Worm (Caenorhabditis elegans) whole organism, L2 larva: Measurements from ENCODE around the gene twk-7.

Source experiments
- C34F6.9 ChIP-seq: fragments of 150-350 bp; optimal IDR thresholded peaks from 2 replicates; lab custom pipeline; 2014; ENCODE audit warnings: missing biosample characterization, missing genetic modification characterization
- F13H6.1 ChIP-seq: sonication (generic microtip); optimal IDR thresholded peaks from 2 replicates; lab custom pipeline; 2016; ENCODE audit warnings: missing genetic modification characterization, missing compliant biosample characterization
- R02D3.7 ChIP-seq: fragments of 150-350 bp; optimal IDR thresholded peaks from 2 replicates; lab custom pipeline; 2014; ENCODE audit warnings: missing biosample characterization, missing genetic modification characterization
- alr-1 ChIP-seq: fragments of 150-350 bp; optimal IDR thresholded peaks from 2 replicates; lab custom pipeline; 2014; ENCODE audit warnings: missing biosample characterization, missing genetic modification characterization
- ama-1 ChIP-seq: fragments of 150-350 bp; optimal IDR thresholded peaks from 2 replicates; lab custom pipeline; 2018; ENCODE audit warnings: inconsistent platforms
- ceh-16 ChIP-seq: fragments of 150-350 bp; optimal IDR thresholded peaks from 2 replicates; lab custom pipeline; 2014; ENCODE audit warnings: missing biosample characterization, missing genetic modification characterization
- crh-2 ChIP-seq: sonication (generic microtip); optimal IDR thresholded peaks from 2 replicates; lab custom pipeline; 2017; ENCODE audit warnings: missing biosample characterization, missing genetic modification characterization
- dmd-4 ChIP-seq: sonication (generic microtip); optimal IDR thresholded peaks from 2 replicates; lab custom pipeline; 2017; ENCODE audit warnings: missing biosample characterization, missing genetic modification characterization
- egl-27 ChIP-seq: sonication (generic microtip); optimal IDR thresholded peaks from 3 replicates; lab custom pipeline; 2017; ENCODE audit warnings: missing biosample characterization, missing genetic modification reagents, missing genetic modification characterization
- fos-1 ChIP-seq: fragments of 150-350 bp; optimal IDR thresholded peaks from 2 replicates; lab custom pipeline; 2014; ENCODE audit warnings: missing biosample characterization, missing genetic modification characterization
- gmeb-1 ChIP-seq: fragments of 150-350 bp; optimal IDR thresholded peaks from 2 replicates; lab custom pipeline; 2014; ENCODE audit warnings: missing biosample characterization, missing genetic modification characterization
- lin-11 ChIP-seq: fragments of 150-350 bp; sonication (generic microtip); optimal IDR thresholded peaks from 2 replicates; lab custom pipeline; 2014; ENCODE audit warnings: missing biosample characterization, missing genetic modification characterization, inconsistent platforms, mixed read lengths
- lin-13 ChIP-seq: fragments of 150-350 bp; optimal IDR thresholded peaks from 2 replicates; lab custom pipeline; 2014; ENCODE audit warnings: missing biosample characterization, missing genetic modification reagents, missing genetic modification characterization
- lin-39 ChIP-seq: fragments of 150-350 bp; optimal IDR thresholded peaks from 2 replicates; lab custom pipeline; 2014; ENCODE audit warnings: missing biosample characterization, missing genetic modification reagents, missing genetic modification characterization
- mdl-1 ChIP-seq, 2 experiments: fragments of 150-350 bp in 1 of 2; sonication (generic microtip) in 1 of 2; optimal IDR thresholded peaks; 2 replicates each; lab custom pipeline; 2017; ENCODE audit warnings: missing biosample characterization in 2 of 2, missing genetic modification characterization in 2 of 2
- nhr-10 ChIP-seq: sonication (generic microtip); optimal IDR thresholded peaks from 2 replicates; lab custom pipeline; 2017; ENCODE audit warnings: missing biosample characterization, missing genetic modification characterization
- nhr-11 ChIP-seq: fragments of 150-350 bp; optimal IDR thresholded peaks from 2 replicates; lab custom pipeline; 2014; ENCODE audit warnings: missing biosample characterization, missing genetic modification characterization
- nhr-12 ChIP-seq: fragments of 150-350 bp; optimal IDR thresholded peaks from 2 replicates; lab custom pipeline; 2014; ENCODE audit warnings: missing biosample characterization, missing genetic modification characterization
- nhr-129 ChIP-seq: fragments of 150-350 bp; optimal IDR thresholded peaks from 2 replicates; lab custom pipeline; 2014; ENCODE audit warnings: missing biosample characterization, missing genetic modification characterization
- nhr-21 ChIP-seq: fragments of 150-350 bp; optimal IDR thresholded peaks from 2 replicates; lab custom pipeline; 2014; ENCODE audit warnings: missing biosample characterization, missing genetic modification characterization
- nhr-23 ChIP-seq: fragments of 150-350 bp; optimal IDR thresholded peaks from 2 replicates; lab custom pipeline; 2014; ENCODE audit warnings: missing biosample characterization, missing genetic modification reagents, missing genetic modification characterization
- nhr-6 ChIP-seq: fragments of 150-350 bp; optimal IDR thresholded peaks from 2 replicates; lab custom pipeline; 2014; ENCODE audit warnings: missing biosample characterization, missing genetic modification characterization
- peb-1 ChIP-seq: fragments of 150-350 bp; optimal IDR thresholded peaks from 2 replicates; lab custom pipeline; 2014; ENCODE audit warnings: missing biosample characterization, missing genetic modification characterization
- skn-1 ChIP-seq: sonication (generic microtip); optimal IDR thresholded peaks from 2 replicates; lab custom pipeline; 2017; ENCODE audit warnings: missing biosample characterization, missing genetic modification characterization
- sma-3 ChIP-seq: sonication (generic microtip); optimal IDR thresholded peaks from 2 replicates; lab custom pipeline; 2016; ENCODE audit warnings: missing genetic modification reagents, missing genetic modification characterization, missing compliant biosample characterization
- sma-9 ChIP-seq, 2 experiments: fragments of 150-350 bp in 1 of 2; sonication (generic microtip) in 1 of 2; optimal IDR thresholded peaks; 2 replicates each; lab custom pipeline; 2014 to 2016; ENCODE audit warnings: missing genetic modification characterization in 2 of 2, mild to moderate bottlenecking in 1 of 2, missing biosample characterization in 1 of 2, missing compliant biosample characterization in 1 of 2, missing genetic modification reagents in 1 of 2, moderate library complexity in 1 of 2
- snpc-4 ChIP-seq: fragments of 150-350 bp; optimal IDR thresholded peaks from 2 replicates; lab custom pipeline; 2014; ENCODE audit warnings: missing biosample characterization, missing genetic modification characterization
- unc-39 ChIP-seq: fragments of 150-350 bp; optimal IDR thresholded peaks from 2 replicates; lab custom pipeline; 2014; ENCODE audit warnings: missing biosample characterization, missing genetic modification characterization
- unc-62 ChIP-seq: fragments of 150-350 bp; optimal IDR thresholded peaks from 2 replicates; lab custom pipeline; 2014; ENCODE audit warnings: missing biosample characterization, missing genetic modification reagents, missing genetic modification characterization
- ztf-11 ChIP-seq: sonication (generic microtip); optimal IDR thresholded peaks from 2 replicates; lab custom pipeline; 2017; ENCODE audit warnings: missing biosample characterization, missing genetic modification characterization

The twk-7 gene

ce11 chrIII:8597770-8598169 lies 45.8 kb downstream of the twk-7 start, which contains the start of gene ztf-30:
TSS of gene ztf-30 (minus strand) at chrIII:8597870.
- TF ChIP-seq nhr-6 (tag; lab: Kevin White, UChicago) (no peak), snpc-4 (tag; lab: Kevin White, UChicago) (no peak), egl-27 (tag; lab: Kevin White, UChicago) (no peak), skn-1 (tag; lab: Kevin White, UChicago) (no peak), peb-1 (tag; lab: Kevin White, UChicago) (no peak), fos-1 (tag; lab: Kevin White, UChicago) (no peak)

DNA sequence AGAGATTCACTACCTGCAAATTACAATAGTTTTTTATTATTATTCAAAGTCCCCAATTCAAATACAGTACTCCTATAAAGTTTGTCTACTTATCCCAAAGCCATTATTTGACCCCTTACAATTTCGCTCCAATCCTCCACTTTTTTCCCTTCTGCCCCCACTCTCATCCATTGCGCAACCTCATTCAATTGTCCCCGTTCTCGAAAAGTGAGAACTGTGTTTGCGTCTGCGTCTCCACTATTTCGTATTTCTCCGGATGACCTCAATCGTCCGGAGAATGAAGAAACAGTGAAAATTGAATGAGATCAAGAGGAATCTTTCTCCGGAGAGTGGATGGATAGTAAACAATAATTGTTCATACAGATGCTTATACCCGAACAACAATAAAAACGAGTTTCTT lies 46.8 kb downstream of the twk-7 start:
- no peak for TF ChIP-seq F13H6.1
- TF ChIP-seq nhr-21 (tag; lab: Kevin White, UChicago), result no peak
- no peak for TF ChIP-seq dmd-4 (tag; lab: Kevin White, UChicago)
- no peak for TF ChIP-seq nhr-23 (tag; lab: Kevin White, UChicago)
- no peak for TF ChIP-seq skn-1 (tag; lab: Kevin White, UChicago)
- TF ChIP-seq unc-62, result no peak

DNA sequence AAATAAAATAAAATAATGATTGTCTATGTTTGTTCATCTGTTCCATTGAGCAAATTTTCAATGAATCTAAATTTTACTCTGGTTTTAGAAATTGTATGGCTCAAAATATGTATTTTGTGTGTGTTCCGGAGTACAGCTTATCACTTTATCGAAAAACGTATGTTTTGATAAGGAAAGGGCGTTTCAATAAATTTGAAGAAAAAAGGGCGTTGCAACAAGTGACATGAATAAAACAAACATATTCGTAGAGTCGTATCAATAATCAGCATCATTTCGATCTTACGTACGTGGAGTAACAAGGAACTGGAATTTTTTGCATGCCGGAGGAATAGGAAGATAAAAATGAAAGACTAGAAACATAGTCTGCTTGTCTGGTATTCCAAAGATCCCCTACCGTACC lies 49.5 kb downstream of the twk-7 start:
- TF ChIP-seq snpc-4 (tag; lab: Kevin White, UChicago), result no peak
- TF ChIP-seq nhr-12 (tag; lab: Kevin White, UChicago), result no peak
- no peak for TF ChIP-seq ztf-11 (tag; lab: Kevin White, UChicago)
- peak; percentile 1 for TF ChIP-seq crh-2 (tag; lab: Kevin White, UChicago)
- TF ChIP-seq unc-39 (tag; lab: Kevin White, UChicago), result no peak
- no peak for TF ChIP-seq egl-27 (tag; lab: Kevin White, UChicago)
- TF ChIP-seq lin-39 (tag; lab: Kevin White, UChicago), result no peak
- TF ChIP-seq peb-1 (tag; lab: Kevin White, UChicago), result no peak
- TF ChIP-seq fos-1 (tag; lab: Kevin White, UChicago), result peak; percentile 90
- TF ChIP-seq sma-9 (GFP tag; optimal IDR thresholded peaks at IDR 0.05; lab: Kevin White, UChicago), result peak; percentile 55
- no peak for TF ChIP-seq sma-9 (tag; optimal IDR thresholded peaks at IDR 0.05; lab: Kevin White, UChicago)
- TF ChIP-seq nhr-6 (tag; lab: Kevin White, UChicago), result no peak
- no peak for TF ChIP-seq F13H6.1
- TF ChIP-seq unc-62, result no peak

DNA sequence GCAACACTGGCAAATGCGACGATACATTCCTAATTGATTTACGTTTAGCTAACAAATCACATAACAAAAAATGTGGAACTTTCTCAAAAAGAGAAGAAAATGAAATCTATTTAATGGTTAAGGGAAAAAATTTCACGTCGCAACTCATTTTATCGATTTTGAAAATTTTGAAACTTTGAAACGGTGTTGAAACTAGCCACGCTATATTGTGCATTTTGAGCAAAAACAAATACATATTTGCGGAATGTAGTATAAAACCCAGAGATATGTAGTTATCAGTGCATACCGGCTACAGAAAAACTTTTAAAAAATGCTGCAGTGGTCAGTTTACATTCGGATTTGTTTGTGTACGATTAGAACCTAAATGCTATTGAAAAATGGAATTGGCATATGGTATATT lies 49.9 kb downstream of the twk-7 start, which contains the start of gene C06E1.7:
Gene C06E1.7, minus strand, starts transcription at position 101 of the 400 bp plus-strand sequence.
- TF ChIP-seq nhr-21 (tag; lab: Kevin White, UChicago), result no peak
- TF ChIP-seq lin-13 (GFP tag; lab: Kevin White, UChicago), result no peak
- no peak for TF ChIP-seq nhr-129 (tag; lab: Kevin White, UChicago)
- no peak for TF ChIP-seq ceh-16 (tag; lab: Kevin White, UChicago)
- TF ChIP-seq sma-9 (GFP tag; optimal IDR thresholded peaks at IDR 0.05; lab: Kevin White, UChicago), result no peak
- no peak for TF ChIP-seq sma-9 (tag; optimal IDR thresholded peaks at IDR 0.05; lab: Kevin White, UChicago)
- no peak for TF ChIP-seq F13H6.1
- TF ChIP-seq R02D3.7 (tag; lab: Kevin White, UChicago), result no peak
- no peak for TF ChIP-seq skn-1 (tag; lab: Kevin White, UChicago)
- TF ChIP-seq nhr-10 (tag; lab: Kevin White, UChicago), result no peak
- TF ChIP-seq nhr-11 (tag; lab: Kevin White, UChicago), result no peak

- TF ChIP-seq ama-1 (lab: Kevin White, UChicago) (no peak), F13H6.1 (no peak), gmeb-1 (tag; lab: Kevin White, UChicago) (no peak), sma-3 (no peak), mdl-1 (tag; optimal IDR thresholded peaks at IDR 0.05; lab: Kevin White, UChicago) (no peak), lin-13 (GFP tag; lab: Kevin White, UChicago) (no peak), nhr-6 (tag; lab: Kevin White, UChicago) (no peak), nhr-11 (tag; lab: Kevin White, UChicago) (no peak), alr-1 (tag; lab: Kevin White, UChicago) (no peak), ztf-11 (tag; lab: Kevin White, UChicago) (no peak), nhr-23 (tag; lab: Kevin White, UChicago) (no peak), nhr-21 (tag; lab: Kevin White, UChicago) (no peak), crh-2 (tag; lab: Kevin White, UChicago) (no peak), nhr-129 (tag; lab: Kevin White, UChicago) (no peak), R02D3.7 (tag; lab: Kevin White, UChicago) (no peak), peb-1 (tag; lab: Kevin White, UChicago) (no peak), C34F6.9 (tag; lab: Kevin White, UChicago) (no peak), lin-11 (tag; lab: Kevin White, UChicago) (no peak)
Measured at ce11 chrIII:8590882-8591281, 52.7 kb downstream of the twk-7 start, which contains the start of gene fipr-16. TSS of gene fipr-16 (minus strand) at chrIII:8590982.
